3 fruit fly cellular contexts compared by ENCODE assay signal in genomic region chr3R:24282567-24283324, dm6.
A peak's percentile ranks its signal among the peaks of the same experiment; 100 is the strongest.
TF ChIP-seq lines count a peak whose summit lies in the region.

No protein-coding gene starts in this region.

- no peak for TF ChIP-seq CTCF in whole organism, embryonic (GFP tag; optimal IDR thresholded peaks at IDR 0.05; lab: Kevin White, UChicago)

TF ChIP-seq in whole organism, embryonic, 481 proteins besides CTCF, POLR2A, EP300 and RAD21:
- TF ChIP-seq GATAe (GFP tag; conservative IDR thresholded peaks at IDR 0.05; lab: Robert Waterston, UW) (no peak), Bdp1 (GFP tag; optimal IDR thresholded peaks at IDR 0.05; lab: Kevin White, UChicago) (no peak), CG34376 (GFP tag; optimal IDR thresholded peaks at IDR 0.05; lab: Kevin White, UChicago) (peak; percentile 26), vvl (GFP tag; IDR thresholded peaks at IDR 0.05; lab: Robert Waterston, UW) (peak; percentile 78), sug (tag; optimal IDR thresholded peaks at IDR 0.05; lab: Kevin White, UChicago) (peak; percentile 22), CG10959 (GFP tag; IDR thresholded peaks at IDR 0.05; lab: Robert Waterston, UW) (no peak), CG8290 (GFP tag; optimal IDR thresholded peaks at IDR 0.05; lab: Kevin White, UChicago) (no peak), CG8290 (tag; optimal IDR thresholded peaks at IDR 0.05; lab: Kevin White, UChicago) (peak in 1 of 2 experiments; percentile 1), zfh1 (GFP tag; IDR thresholded peaks at IDR 0.05; lab: Robert Waterston, UW) (0 out of 3 replicates have a peak, but pooled peaks have one; percentile 27), kni (GFP tag; optimal IDR thresholded peaks at IDR 0.05; lab: Kevin White, UChicago) (peak; percentile 38), knrl (GFP tag; IDR thresholded peaks at IDR 0.05; lab: Robert Waterston, UW; ENCODE audit: partially characterized antibody) (no peak), grn (GFP tag; optimal IDR thresholded peaks at IDR 0.05; lab: Kevin White, UChicago) (peak; percentile 15), gem (tag; optimal IDR thresholded peaks at IDR 0.05; lab: Kevin White, UChicago) (peak; percentile 61), sens (GFP tag; lab: Kevin White, UChicago) (peak; percentile 10), pros (GFP tag; optimal IDR thresholded peaks at IDR 0.05; lab: Kevin White, UChicago) (peak; percentile 3), abd-A (tag; optimal IDR thresholded peaks at IDR 0.05; lab: Kevin White, UChicago) (peak; percentile 60), CG2199 (GFP tag; IDR thresholded peaks at IDR 0.05; lab: Robert Waterston, UW) (peak; percentile 96), Kr (GFP tag; optimal IDR thresholded peaks at IDR 0.05; lab: Kevin White, UChicago) (no peak), CG12769 (tag; optimal IDR thresholded peaks at IDR 0.05; lab: Kevin White, UChicago) (peak; percentile 78), D19A (tag; optimal IDR thresholded peaks at IDR 0.05; lab: Kevin White, UChicago) (peak; percentile 34), Dll (GFP tag; IDR thresholded peaks at IDR 0.05; lab: Robert Waterston, UW; ENCODE audit: partially characterized antibody) (0 out of 4 replicates have a peak, but pooled peaks have one; percentile 15), CG5180 (GFP tag; optimal IDR thresholded peaks at IDR 0.05; lab: Kevin White, UChicago) (no peak), twi (tag; optimal IDR thresholded peaks at IDR 0.05; lab: Kevin White, UChicago) (peak; percentile 87), sd (tag; optimal IDR thresholded peaks at IDR 0.05; lab: Kevin White, UChicago) (peak; percentile 48), CG12219 (GFP tag; optimal IDR thresholded peaks at IDR 0.05; lab: Kevin White, UChicago) (no peak), Med (GFP tag; lab: Kevin White, UChicago) (no peak), Deaf1 (tag; optimal IDR thresholded peaks at IDR 0.05; lab: Kevin White, UChicago) (peak; percentile 58), so (GFP tag; IDR thresholded peaks at IDR 0.05; lab: Robert Waterston, UW) (peak; percentile 42; the same call in 2 of the 3 replicates), cg (GFP tag; optimal IDR thresholded peaks at IDR 0.05; lab: Kevin White, UChicago) (peak; percentile 23)

TF ChIP-seq in whole organism, prepupa, 60 proteins besides CTCF, POLR2A, EP300 and RAD21:
- TF ChIP-seq Sox102F (GFP tag; optimal IDR thresholded peaks at IDR 0.05; lab: Kevin White, UChicago) (no peak), Gug (GFP tag; IDR thresholded peaks at IDR 0.05; lab: Robert Waterston, UW) (no peak), Hr39 (GFP tag; optimal IDR thresholded peaks at IDR 0.05; lab: Kevin White, UChicago) (no peak), achi (GFP tag; optimal IDR thresholded peaks at IDR 0.05; lab: Kevin White, UChicago) (no peak), Eip93F (GFP tag; optimal IDR thresholded peaks at IDR 0.05; lab: Kevin White, UChicago) (no peak), CG34406 (GFP tag; optimal IDR thresholded peaks at IDR 0.05; lab: Kevin White, UChicago) (no peak), svp (GFP tag; lab: Kevin White, UChicago) (peak; percentile 80), fkh (GFP tag; optimal IDR thresholded peaks at IDR 0.05; lab: Kevin White, UChicago) (peak; percentile 52), CG11762 (GFP tag; optimal IDR thresholded peaks at IDR 0.05; lab: Kevin White, UChicago; ENCODE audit: insufficient read depth) (no peak), CG11902 (GFP tag; optimal IDR thresholded peaks at IDR 0.05; lab: Kevin White, UChicago) (no peak), CG10631 (GFP tag; optimal IDR thresholded peaks at IDR 0.05; lab: Kevin White, UChicago) (no peak), CG3919 (GFP tag; optimal IDR thresholded peaks at IDR 0.05; lab: Kevin White, UChicago) (no peak), CG31627 (GFP tag; optimal IDR thresholded peaks at IDR 0.05; lab: Kevin White, UChicago) (no peak), Met (GFP tag; optimal IDR thresholded peaks at IDR 0.05; lab: Kevin White, UChicago) (no peak), CG7368 (GFP tag; optimal IDR thresholded peaks at IDR 0.05; lab: Kevin White, UChicago) (no peak), CG6276 (GFP tag; optimal IDR thresholded peaks at IDR 0.05; lab: Kevin White, UChicago) (no peak)
TF ChIP-seq in whole organism, prepupa: peak in this region for 2.

TF ChIP-seq in whole organism, wandering third instar larva, 38 proteins besides CTCF, POLR2A, EP300 and RAD21:
- no peak for TF ChIP-seq GATAd (GFP tag; optimal IDR thresholded peaks at IDR 0.05; lab: Kevin White, UChicago)
- no peak for TF ChIP-seq Sp1 (GFP tag; optimal IDR thresholded peaks at IDR 0.05; lab: Kevin White, UChicago)
- TF ChIP-seq Hr78 (GFP tag; optimal IDR thresholded peaks at IDR 0.05; lab: Kevin White, UChicago) = no peak
- no peak for TF ChIP-seq Rel (GFP tag; optimal IDR thresholded peaks at IDR 0.05; lab: Kevin White, UChicago)
- TF ChIP-seq Rel (tag; optimal IDR thresholded peaks at IDR 0.05; lab: Kevin White, UChicago) = peak; percentile 44
- TF ChIP-seq lola (GFP tag; optimal IDR thresholded peaks at IDR 0.05; lab: Kevin White, UChicago) = no peak
- no peak for TF ChIP-seq sage (GFP tag; optimal IDR thresholded peaks at IDR 0.05; lab: Kevin White, UChicago)
